Worm (Caenorhabditis elegans) whole organism, L1 larva: Measurements from ENCODE around the gene C06G4.6.

Experiments used
- aly-2 ChIP-seq: fragments of 150-350 bp; optimal IDR thresholded peaks from 2 replicates; lab custom pipeline; 2014; ENCODE audit warnings: missing biosample characterization, missing genetic modification characterization
- fos-1 ChIP-seq: fragments of 150-350 bp; optimal IDR thresholded peaks from 2 replicates; lab custom pipeline; 2014; ENCODE audit warnings: missing biosample characterization, missing genetic modification characterization
- lin-15B ChIP-seq: fragments of 150-350 bp; sonication (generic microtip); optimal IDR thresholded peaks from 3 replicates; lab custom pipeline; 2014; ENCODE audit warnings: missing biosample characterization, missing genetic modification characterization
- nhr-76 ChIP-seq: sonication (generic microtip); optimal IDR thresholded peaks from 2 replicates; lab custom pipeline; 2017; ENCODE audit warnings: missing biosample characterization, missing genetic modification characterization
- tlp-1 ChIP-seq: fragments of 150-350 bp; optimal IDR thresholded peaks from 2 replicates; lab custom pipeline; 2014; ENCODE audit warnings: missing biosample characterization, missing genetic modification characterization
- unc-30 ChIP-seq: sonication (generic microtip); optimal IDR thresholded peaks from 2 replicates; lab custom pipeline; 2017; ENCODE audit warnings: missing biosample characterization, missing genetic modification characterization
- ztf-11 ChIP-seq, 2 experiments: sonication (generic microtip); optimal IDR thresholded peaks; 2 replicates each; lab custom pipeline; 2016 to 2017; ENCODE audit warnings: missing genetic modification characterization in 2 of 2, missing biosample characterization in 1 of 2, missing compliant biosample characterization in 1 of 2

- no peak for TF ChIP-seq lin-15B (tag; lab: Kevin White, UChicago)
- TF ChIP-seq ztf-11 (tag; optimal IDR thresholded peaks at IDR 0.05; lab: Kevin White, UChicago), result no peak
- TF ChIP-seq unc-30 (tag; lab: Kevin White, UChicago), result no peak
- no peak for TF ChIP-seq fos-1
- no peak for TF ChIP-seq nhr-76 (tag; lab: Kevin White, UChicago)
- no peak for TF ChIP-seq aly-2 (tag; lab: Kevin White, UChicago)
- TF ChIP-seq tlp-1 (tag; lab: Kevin White, UChicago), result no peak
Measured at ce11 chrIII:7986585-7987171, 17.5 kb upstream of the C06G4.6 start, which contains the start of gene hrpk-2.
